Fruit fly (Drosophila melanogaster) whole organism, embryonic: ENCODE measurements around the gene CG33282.

Source experiments
- ATbp ChIP-seq: fragments of 200-800 bp; sonication (Bioruptor generic); optimal IDR thresholded peaks from 2 replicates; lab custom pipeline; 2017; ENCODE audit warnings: missing biosample characterization, mild to moderate bottlenecking, missing genetic modification characterization, missing genetic modification reagents
- Antp ChIP-seq: fragments of 200-800 bp; sonication (Bioruptor generic); optimal IDR thresholded peaks from 3 replicates; lab custom pipeline; 2016; ENCODE audit warnings: missing biosample characterization, missing genetic modification characterization
- Awh ChIP-seq: fragments of 200-800 bp; sonication (Bioruptor generic); IDR thresholded peaks from 2 replicates; pipeline ENCODE4, ENCODE4 v1.3.6; 2022; ENCODE audit warnings: missing biosample characterization, missing genetic modification characterization
- Blimp-1 ChIP-seq: fragments of 200-800 bp; sonication (Bioruptor generic); optimal IDR thresholded peaks from 3 replicates; lab custom pipeline; 2018; ENCODE audit warnings: missing biosample characterization, missing genetic modification characterization, mild to moderate bottlenecking, moderate library complexity, missing genetic modification reagents
- CG10366 ChIP-seq: fragments of 200-800 bp; sonication (Bioruptor generic); IDR thresholded peaks from 2 replicates; pipeline ENCODE4 v1.3.6; 2022; ENCODE audit warnings: missing biosample characterization, missing genetic modification characterization
- CG11504 ChIP-seq: fragments of 200-800 bp; sonication (Bioruptor generic); optimal IDR thresholded peaks from 3 replicates; lab custom pipeline; 2019; ENCODE audit warnings: missing biosample characterization, mild to moderate bottlenecking, missing genetic modification characterization, moderate library complexity
- CG12236 ChIP-seq: fragments of 200-800 bp; sonication (Bioruptor generic); optimal IDR thresholded peaks from 2 replicates; lab custom pipeline; 2016; ENCODE audit warnings: missing biosample characterization, missing genetic modification characterization
- CG12744 ChIP-seq: fragments of 200-800 bp; sonication (Bioruptor generic); optimal IDR thresholded peaks from 2 replicates; lab custom pipeline; 2016; ENCODE audit warnings: missing biosample characterization, missing genetic modification characterization
- CG13894 ChIP-seq: fragments of 200-800 bp; sonication (Bioruptor generic); optimal IDR thresholded peaks from 3 replicates; lab custom pipeline; 2018; ENCODE audit warnings: missing biosample characterization, mild to moderate bottlenecking, missing genetic modification characterization, moderate library complexity
- CG14710 ChIP-seq: fragments of 200-800 bp; sonication (Bioruptor generic); optimal IDR thresholded peaks from 3 replicates; lab custom pipeline; 2019; ENCODE audit warnings: missing biosample characterization, mild to moderate bottlenecking, missing genetic modification characterization, moderate library complexity
- CG15514 ChIP-seq: fragments of 200-800 bp; sonication (Bioruptor generic); optimal IDR thresholded peaks from 3 replicates; lab custom pipeline; 2017; ENCODE audit warnings: missing biosample characterization, missing genetic modification characterization, mild to moderate bottlenecking, moderate library complexity, missing genetic modification reagents
- CG15696 ChIP-seq: fragments of 200-800 bp; sonication (Bioruptor generic); optimal IDR thresholded peaks from 2 replicates; lab custom pipeline; 2019; ENCODE audit warnings: missing biosample characterization, mild to moderate bottlenecking, missing genetic modification characterization, moderate library complexity
- CG17612 ChIP-seq: fragments of 200-800 bp; sonication (Bioruptor generic); IDR thresholded peaks from 2 replicates; pipeline ENCODE4 v1.3.6; 2022; ENCODE audit warnings: missing biosample characterization, missing genetic modification characterization
- CG18764 ChIP-seq: fragments of 200-800 bp; sonication (Bioruptor generic); optimal IDR thresholded peaks from 3 replicates; lab custom pipeline; 2016; ENCODE audit warnings: missing biosample characterization, missing genetic modification characterization
- CG2120 ChIP-seq: fragments of 200-800 bp; sonication (Bioruptor generic); optimal IDR thresholded peaks from 3 replicates; lab custom pipeline; 2016; ENCODE audit warnings: missing biosample characterization, missing genetic modification characterization
- CG31224 ChIP-seq: fragments of 200-800 bp; sonication (Bioruptor generic); IDR thresholded peaks from 2 replicates; pipeline ENCODE4 v1.3.6; 2022; ENCODE audit warnings: missing biosample characterization, missing genetic modification characterization
- CG31388 ChIP-seq: fragments of 200-800 bp; sonication (Bioruptor generic); optimal IDR thresholded peaks from 2 replicates; lab custom pipeline; 2016; ENCODE audit warnings: missing biosample characterization, missing genetic modification characterization
- CG6791 ChIP-seq: fragments of 200-800 bp; sonication (Bioruptor generic); IDR thresholded peaks from 3 replicates; pipeline ENCODE4 v1.3.6; 2022; ENCODE audit warnings: missing biosample characterization, missing genetic modification characterization; ENCODE audit not compliant: partially characterized antibody
- CG7839 ChIP-seq: fragments of 200-800 bp; sonication (Bioruptor generic); optimal IDR thresholded peaks from 3 replicates; lab custom pipeline; 2018; ENCODE audit warnings: missing biosample characterization, mild to moderate bottlenecking, missing genetic modification characterization, moderate library complexity
- CG8290 ChIP-seq, 3 experiments: fragments of 200-800 bp; sonication (Bioruptor generic); optimal IDR thresholded peaks; 2 replicates each; lab custom pipeline; 2016 to 2019; ENCODE audit warnings: missing biosample characterization in 3 of 3, missing genetic modification characterization in 3 of 3, mild to moderate bottlenecking in 2 of 3, moderate library complexity in 1 of 3
- CG9437 ChIP-seq: fragments of 200-800 bp; sonication (Bioruptor generic); optimal IDR thresholded peaks from 2 replicates; lab custom pipeline; 2018; ENCODE audit warnings: missing biosample characterization, mild to moderate bottlenecking, missing genetic modification characterization
- CG9797 ChIP-seq: fragments of 200-800 bp; sonication (Bioruptor generic); optimal IDR thresholded peaks from 3 replicates; lab custom pipeline; 2018; ENCODE audit warnings: missing biosample characterization, mild to moderate bottlenecking, missing genetic modification characterization
- Doc2 ChIP-seq: fragments of 200-800 bp; sonication (Bioruptor generic); IDR thresholded peaks from 2 replicates; pipeline ENCODE4 v1.3.6; 2022; ENCODE audit warnings: missing biosample characterization, missing genetic modification characterization
- Elba2 ChIP-seq: fragments of 200-800 bp; sonication (Bioruptor generic); optimal IDR thresholded peaks from 3 replicates; lab custom pipeline; 2016; ENCODE audit warnings: missing biosample characterization, missing genetic modification characterization
- Gsc ChIP-seq: fragments of 200-800 bp; sonication (Bioruptor generic); IDR thresholded peaks from 2 replicates; pipeline ENCODE4 v1.3.6; 2022; ENCODE audit warnings: missing biosample characterization, missing genetic modification characterization
- HmgZ ChIP-seq: fragments of 200-800 bp; sonication (Bioruptor generic); optimal IDR thresholded peaks from 2 replicates; lab custom pipeline; 2018; ENCODE audit warnings: missing biosample characterization, mild to moderate bottlenecking, missing genetic modification characterization
- Sox100B ChIP-seq: fragments of 200-800 bp; sonication (Bioruptor generic); optimal IDR thresholded peaks from 3 replicates; lab custom pipeline; 2018; ENCODE audit warnings: missing biosample characterization, mild to moderate bottlenecking, missing genetic modification characterization
- ash1 ChIP-seq: fragments of 200-800 bp; sonication (Bioruptor generic); optimal IDR thresholded peaks from 2 replicates; lab custom pipeline; 2018; ENCODE audit warnings: missing biosample characterization, mild to moderate bottlenecking, missing genetic modification characterization
- cg ChIP-seq: fragments of 200-800 bp; sonication (Bioruptor generic); optimal IDR thresholded peaks from 3 replicates; lab custom pipeline; 2019; ENCODE audit warnings: missing biosample characterization, mild to moderate bottlenecking, missing genetic modification characterization, moderate library complexity
- chif ChIP-seq, 2 experiments: fragments of 200-800 bp; sonication (Bioruptor generic); optimal IDR thresholded peaks; 3 replicates each; lab custom pipeline; 2016; ENCODE audit warnings: missing biosample characterization in 2 of 2, missing genetic modification characterization in 2 of 2
- da ChIP-seq: fragments of 200-800 bp; sonication (Bioruptor generic); optimal IDR thresholded peaks from 2 replicates; lab custom pipeline; 2016; ENCODE audit warnings: missing biosample characterization, missing genetic modification characterization
- eve ChIP-seq, 2 experiments: fragments of >200 bp; optimal IDR thresholded peaks; 2 replicates each; lab custom pipeline; 2017; ENCODE audit warnings: missing biosample characterization in 2 of 2, missing genetic modification characterization in 2 of 2
- fd3F ChIP-seq: fragments of 200-800 bp; sonication (Bioruptor generic); optimal IDR thresholded peaks from 2 replicates; lab custom pipeline; 2018; ENCODE audit warnings: missing biosample characterization, mild to moderate bottlenecking, missing genetic modification characterization, moderate library complexity
- fu2 ChIP-seq: fragments of 200-800 bp; sonication (Bioruptor generic); optimal IDR thresholded peaks from 2 replicates; lab custom pipeline; 2016; ENCODE audit warnings: missing biosample characterization, missing genetic modification characterization
- gt ChIP-seq: fragments of 200-800 bp; sonication (Bioruptor generic); IDR thresholded peaks from 2 replicates; pipeline ENCODE4 v1.3.6; 2022; ENCODE audit warnings: missing biosample characterization, missing genetic modification characterization
- insv ChIP-seq, 2 experiments: fragments of 200-800 bp; sonication (Bioruptor generic); optimal IDR thresholded peaks; 3 replicates each; lab custom pipeline; 2016 to 2018; ENCODE audit warnings: missing biosample characterization in 2 of 2, missing genetic modification characterization in 2 of 2
- lbe ChIP-seq: fragments of 200-800 bp; sonication (Bioruptor generic); optimal IDR thresholded peaks from 2 replicates; lab custom pipeline; 2016; ENCODE audit warnings: missing biosample characterization, mild to moderate bottlenecking, missing genetic modification characterization
- lola ChIP-seq, 3 experiments: fragments of >200 bp in 2 of 3; fragments of 200-800 bp in 1 of 3; sonication (Bioruptor generic) in 1 of 3; optimal IDR thresholded peaks; 2 replicates each; lab custom pipeline; 2017 to 2019; ENCODE audit warnings: missing biosample characterization in 3 of 3, missing genetic modification characterization in 3 of 3, mild to moderate bottlenecking in 1 of 3, moderate library complexity in 1 of 3
- prd ChIP-seq, 3 experiments: fragments of >200 bp in 2 of 3; fragments of 200-800 bp in 1 of 3; sonication (Bioruptor generic) in 1 of 3; optimal IDR thresholded peaks in 2 of 3; IDR thresholded peaks in 1 of 3; 2 replicates in 2 of 3; 3 replicates in 1 of 3; pipeline versions ENCODE4 v1.3.6 to Lab custom; 2017 to 2022; ENCODE audit warnings: missing biosample characterization in 1 of 3, missing genetic modification characterization in 1 of 3
- sd ChIP-seq: fragments of 200-800 bp; sonication (Bioruptor generic); optimal IDR thresholded peaks from 3 replicates; lab custom pipeline; 2018; ENCODE audit warnings: missing biosample characterization, mild to moderate bottlenecking, missing genetic modification characterization, moderate library complexity
- sens-2 ChIP-seq: fragments of 200-800 bp; sonication (Bioruptor generic); IDR thresholded peaks from 2 replicates; pipeline ENCODE4 v1.3.6; 2022; ENCODE audit warnings: missing biosample characterization, missing genetic modification characterization
- slou ChIP-seq: fragments of 200-800 bp; sonication (Bioruptor generic); optimal IDR thresholded peaks from 3 replicates; lab custom pipeline; 2016; ENCODE audit warnings: missing biosample characterization, missing genetic modification characterization
- sna ChIP-seq: fragments of 200-800 bp; sonication (Bioruptor generic); IDR thresholded peaks from 2 replicates; pipeline ENCODE4 v1.3.6; 2022; ENCODE audit warnings: missing biosample characterization, missing genetic modification characterization; ENCODE audit not compliant: partially characterized antibody
- sqz ChIP-seq: fragments of 200-800 bp; sonication (Bioruptor generic); optimal IDR thresholded peaks from 3 replicates; lab custom pipeline; 2018; ENCODE audit warnings: missing biosample characterization, mild to moderate bottlenecking, missing genetic modification characterization
- tll ChIP-seq, 2 experiments: fragments of 200-800 bp in 1 of 2; fragments of >200 bp in 1 of 2; sonication (Bioruptor generic) in 1 of 2; optimal IDR thresholded peaks; 2 replicates each; lab custom pipeline; 2017 to 2019; ENCODE audit warnings: missing biosample characterization in 2 of 2, missing genetic modification characterization in 2 of 2, mild to moderate bottlenecking in 1 of 2, moderate library complexity in 1 of 2
- trem ChIP-seq: fragments of 200-800 bp; optimal IDR thresholded peaks from 3 replicates; lab custom pipeline; 2019; ENCODE audit warnings: missing biosample characterization, mild to moderate bottlenecking, missing genetic modification characterization, moderate library complexity
- tx ChIP-seq: fragments of 200-800 bp; sonication (Bioruptor generic); optimal IDR thresholded peaks from 2 replicates; lab custom pipeline; 2016; ENCODE audit warnings: missing biosample characterization, missing genetic modification characterization
- zf30C ChIP-seq: fragments of 200-800 bp; sonication (Bioruptor generic); optimal IDR thresholded peaks from 3 replicates; lab custom pipeline; 2018; ENCODE audit warnings: missing biosample characterization, mild to moderate bottlenecking, missing genetic modification characterization

The CG33282 gene

DNA sequence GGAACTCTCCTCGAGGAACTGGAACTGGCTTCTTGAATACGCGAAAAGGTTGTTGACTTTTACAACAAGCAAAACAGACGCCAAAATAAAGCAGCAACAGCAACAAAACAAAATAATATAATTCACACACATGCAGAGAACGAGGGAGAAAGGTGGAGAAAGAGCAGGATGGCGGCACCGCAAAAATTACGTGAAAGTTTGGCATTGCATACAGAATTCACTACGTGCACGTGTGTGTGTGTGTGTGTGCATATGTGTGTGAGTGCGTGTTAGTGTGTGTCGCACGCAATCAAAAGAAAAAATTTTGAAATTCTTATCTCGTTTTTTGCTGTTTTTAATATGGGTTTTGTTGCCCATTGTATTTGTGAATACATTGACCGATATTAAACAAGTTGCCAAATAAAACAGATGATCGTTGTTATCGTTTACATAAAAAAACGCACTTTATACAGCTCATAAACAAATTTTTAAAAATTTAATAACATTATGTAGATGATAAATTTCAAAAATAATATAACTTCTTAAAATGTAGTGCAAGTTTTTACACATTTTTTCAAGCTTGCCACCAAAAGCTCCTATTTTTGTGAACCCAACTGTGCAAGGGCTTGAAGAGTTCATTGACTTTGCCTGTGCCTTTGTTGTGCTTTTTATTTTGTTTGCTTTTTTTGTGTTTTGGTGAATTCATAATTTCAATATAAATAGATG is 13.7 kb downstream of the CG33282 start (continued):
- TF ChIP-seq Antp (GFP tag; lab: Kevin White, UChicago), result no peak
- no peak for TF ChIP-seq sens-2
- no peak for TF ChIP-seq prd (optimal IDR thresholded peaks at IDR 0.05; lab: Kevin White, UChicago)
- no peak for TF ChIP-seq prd (GFP tag; IDR thresholded peaks at IDR 0.05; lab: Robert Waterston, UW)
- TF ChIP-seq trem (tag; lab: Kevin White, UChicago), result no peak
- TF ChIP-seq CG12236 (GFP tag; lab: Kevin White, UChicago), result no peak
- peak; percentile 65 for TF ChIP-seq lbe (GFP tag; lab: Kevin White, UChicago)
- no peak for TF ChIP-seq Awh (GFP tag; lab: Robert Waterston, UW)
- TF ChIP-seq tll (GFP tag; optimal IDR thresholded peaks at IDR 0.05; lab: Kevin White, UChicago), result no peak
- peak; percentile 50 for TF ChIP-seq Blimp-1 (GFP tag; lab: Kevin White, UChicago)
- no peak for TF ChIP-seq tx
- no peak for TF ChIP-seq CG9797 (GFP tag; lab: Kevin White, UChicago)
- no peak for TF ChIP-seq Doc2
- no peak for TF ChIP-seq CG31388 (GFP tag; lab: Kevin White, UChicago)
- TF ChIP-seq HmgZ (tag; lab: Kevin White, UChicago), result no peak
- no peak for TF ChIP-seq CG8290 (GFP tag; optimal IDR thresholded peaks at IDR 0.05; lab: Kevin White, UChicago)
- no peak for TF ChIP-seq CG8290 (tag; optimal IDR thresholded peaks at IDR 0.05; lab: Kevin White, UChicago)
- peak; percentile 25 for TF ChIP-seq cg (GFP tag; lab: Kevin White, UChicago)
- no peak for TF ChIP-seq zf30C (GFP tag; lab: Kevin White, UChicago)
- TF ChIP-seq Elba2 (GFP tag; lab: Kevin White, UChicago), result no peak
- peak; percentile 8 for TF ChIP-seq CG14710 (tag; lab: Kevin White, UChicago)
- TF ChIP-seq CG13894 (tag; lab: Kevin White, UChicago), result no peak
- TF ChIP-seq ash1 (GFP tag; lab: Kevin White, UChicago), result no peak
- no peak for TF ChIP-seq fu2 (GFP tag; lab: Kevin White, UChicago)
- TF ChIP-seq CG9437 (GFP tag; lab: Kevin White, UChicago), result peak; percentile 12
- no peak for TF ChIP-seq CG18764
- no peak for TF ChIP-seq CG15696 (tag; lab: Kevin White, UChicago)
- TF ChIP-seq fd3F (GFP tag; lab: Kevin White, UChicago), result no peak
- TF ChIP-seq insv (GFP tag; optimal IDR thresholded peaks at IDR 0.05; lab: Kevin White, UChicago), result no peak
- TF ChIP-seq chif (GFP tag; optimal IDR thresholded peaks at IDR 0.05; lab: Kevin White, UChicago), result no peak
- TF ChIP-seq CG6791 (GFP tag; lab: Robert Waterston, UW), result no peak
- TF ChIP-seq eve (GFP tag; optimal IDR thresholded peaks at IDR 0.05; lab: Kevin White, UChicago), result peak in 1 of 2 experiments; percentile 21
- peak; percentile 53 for TF ChIP-seq CG11504
- TF ChIP-seq CG15514 (GFP tag; lab: Kevin White, UChicago), result no peak
- peak; percentile 11 for TF ChIP-seq CG2120 (GFP tag; lab: Kevin White, UChicago)
- peak; percentile 44 for TF ChIP-seq CG7839 (tag; lab: Kevin White, UChicago)
- TF ChIP-seq lola (GFP tag; optimal IDR thresholded peaks at IDR 0.05; lab: Kevin White, UChicago), result peak in 1 of 3 experiments; percentile 15
- TF ChIP-seq da, result no peak
- TF ChIP-seq sna (GFP tag; lab: Robert Waterston, UW), result no peak
- peak; percentile 13 for TF ChIP-seq ATbp
- no peak for TF ChIP-seq Gsc
- no peak for TF ChIP-seq CG12744 (GFP tag; lab: Kevin White, UChicago)
- no peak for TF ChIP-seq sqz
- no peak for TF ChIP-seq CG17612 (GFP tag; lab: Robert Waterston, UW)
- 0 out of 2 replicates have a peak, but pooled peaks have one; percentile 21 for TF ChIP-seq CG10366
- TF ChIP-seq CG31224 (GFP tag; lab: Robert Waterston, UW), result no peak
- no peak for TF ChIP-seq slou (GFP tag; lab: Kevin White, UChicago)
- no peak for TF ChIP-seq sd (tag; lab: Kevin White, UChicago)
- TF ChIP-seq Sox100B (GFP tag; lab: Kevin White, UChicago), result peak; percentile 2
- TF ChIP-seq gt (GFP tag; lab: Robert Waterston, UW), result no peak
